Fruit fly (Drosophila melanogaster) whole organism, embryonic: ENCODE data around the gene cyr.

Source experiments
- Ada2b ChIP-seq: fragments of 200-800 bp; sonication (Bioruptor generic); IDR thresholded peaks from 2 replicates; pipeline ENCODE4 v1.3.6; 2022; ENCODE audit warnings: missing biosample characterization, missing genetic modification characterization
- BEAF-32 ChIP-seq: fragments of 200-800 bp; sonication (Bioruptor generic); optimal IDR thresholded peaks from 3 replicates; lab custom pipeline; 2017; ENCODE audit warnings: missing biosample characterization, missing genetic modification characterization, mild to moderate bottlenecking, moderate library complexity, missing genetic modification reagents
- CG10147 ChIP-seq: fragments of 200-800 bp; sonication (Bioruptor generic); optimal IDR thresholded peaks from 2 replicates; lab custom pipeline; 2019; ENCODE audit warnings: missing biosample characterization, mild to moderate bottlenecking, missing genetic modification characterization, moderate library complexity
- CG10959 ChIP-seq: fragments of 200-800 bp; sonication (Bioruptor generic); IDR thresholded peaks from 2 replicates; pipeline ENCODE4 v1.3.6; 2022; ENCODE audit warnings: missing biosample characterization, missing genetic modification characterization
- CG10979 ChIP-seq: fragments of 200-800 bp; sonication (Bioruptor generic); optimal IDR thresholded peaks from 2 replicates; lab custom pipeline; 2018; ENCODE audit warnings: missing biosample characterization, mild to moderate bottlenecking, missing genetic modification characterization, moderate library complexity
- CG11093 ChIP-seq: fragments of 200-800 bp; sonication (Bioruptor generic); IDR thresholded peaks from 3 replicates; pipeline ENCODE4 v1.3.6; 2022; ENCODE audit warnings: missing biosample characterization, missing genetic modification characterization
- CG11696 ChIP-seq: fragments of 200-800 bp; sonication (Bioruptor generic); IDR thresholded peaks from 2 replicates; pipeline ENCODE4 v1.3.6; 2022; ENCODE audit warnings: missing biosample characterization, missing genetic modification characterization
- CG13123 ChIP-seq: fragments of 200-800 bp; sonication (Bioruptor generic); optimal IDR thresholded peaks from 2 replicates; lab custom pipeline; 2016; ENCODE audit warnings: missing biosample characterization, missing genetic modification characterization
- CG13775 ChIP-seq: fragments of 200-800 bp; sonication (Bioruptor generic); optimal IDR thresholded peaks from 3 replicates; lab custom pipeline; 2017; ENCODE audit warnings: missing biosample characterization, mild to moderate bottlenecking, missing genetic modification characterization
- CG15696 ChIP-seq: fragments of 200-800 bp; sonication (Bioruptor generic); optimal IDR thresholded peaks from 2 replicates; lab custom pipeline; 2019; ENCODE audit warnings: missing biosample characterization, mild to moderate bottlenecking, missing genetic modification characterization, moderate library complexity
- CG18619 ChIP-seq: fragments of 200-800 bp; sonication (Bioruptor generic); optimal IDR thresholded peaks from 3 replicates; lab custom pipeline; 2017; ENCODE audit warnings: missing biosample characterization, mild to moderate bottlenecking, missing genetic modification characterization
- CG2129 ChIP-seq: fragments of 200-800 bp; sonication (Bioruptor generic); IDR thresholded peaks from 2 replicates; pipeline ENCODE4 v1.3.6; 2022; ENCODE audit warnings: missing biosample characterization, missing genetic modification characterization; ENCODE audit not compliant: partially characterized antibody
- CG2678 ChIP-seq: fragments of 200-800 bp; sonication (Bioruptor generic); optimal IDR thresholded peaks from 3 replicates; lab custom pipeline; 2019; ENCODE audit warnings: missing biosample characterization, mild to moderate bottlenecking, missing genetic modification characterization, moderate library complexity
- CG2875 ChIP-seq: fragments of 200-800 bp; sonication (Bioruptor generic); optimal IDR thresholded peaks from 2 replicates; lab custom pipeline; 2017; ENCODE audit warnings: missing biosample characterization, mild to moderate bottlenecking, missing genetic modification characterization, missing genetic modification reagents
- CG30431 ChIP-seq: fragments of 200-800 bp; sonication (Bioruptor generic); optimal IDR thresholded peaks from 2 replicates; lab custom pipeline; 2017; ENCODE audit warnings: missing biosample characterization, missing genetic modification characterization
- CG34376 ChIP-seq: fragments of 200-800 bp; sonication (Bioruptor generic); optimal IDR thresholded peaks from 2 replicates; lab custom pipeline; 2018; ENCODE audit warnings: missing biosample characterization, mild to moderate bottlenecking, missing genetic modification characterization
- CG4404 ChIP-seq: fragments of 200-800 bp; sonication (Bioruptor generic); IDR thresholded peaks from 2 replicates; pipeline ENCODE4 v1.3.6; 2022; ENCODE audit warnings: missing biosample characterization, missing genetic modification characterization
- CG4730 ChIP-seq: fragments of 200-800 bp; sonication (Bioruptor generic); IDR thresholded peaks from 2 replicates; pipeline ENCODE4 v1.3.6; 2022; ENCODE audit warnings: missing biosample characterization, missing genetic modification characterization
- CG6791 ChIP-seq: fragments of 200-800 bp; sonication (Bioruptor generic); IDR thresholded peaks from 3 replicates; pipeline ENCODE4 v1.3.6; 2022; ENCODE audit warnings: missing biosample characterization, missing genetic modification characterization; ENCODE audit not compliant: partially characterized antibody
- CG7357 ChIP-seq: fragments of 200-800 bp; sonication (Bioruptor generic); IDR thresholded peaks from 3 replicates; pipeline ENCODE4 v1.3.6; 2022; ENCODE audit warnings: missing biosample characterization, missing genetic modification characterization
- CG7372 ChIP-seq: fragments of 200-800 bp; sonication (Bioruptor generic); IDR thresholded peaks from 2 replicates; pipeline ENCODE4 v1.3.6; 2022; ENCODE audit warnings: missing biosample characterization, missing genetic modification characterization
- CG7745 ChIP-seq: fragments of 200-800 bp; sonication (Bioruptor generic); optimal IDR thresholded peaks from 2 replicates; lab custom pipeline; 2018; ENCODE audit warnings: missing biosample characterization, mild to moderate bottlenecking, missing genetic modification characterization, moderate library complexity
- CG8089 ChIP-seq: fragments of 200-800 bp; sonication (Bioruptor generic); optimal IDR thresholded peaks from 3 replicates; lab custom pipeline; 2016; ENCODE audit warnings: missing biosample characterization, missing genetic modification characterization
- CG8944 ChIP-seq: fragments of 200-800 bp; sonication (Bioruptor generic); optimal IDR thresholded peaks from 3 replicates; lab custom pipeline; 2016; ENCODE audit warnings: missing biosample characterization, missing genetic modification characterization
- CG9932 ChIP-seq: fragments of 200-800 bp; sonication (Bioruptor generic); IDR thresholded peaks from 2 replicates; pipeline ENCODE4 v1.3.6; 2022; ENCODE audit warnings: missing biosample characterization, missing genetic modification characterization
- Dad ChIP-seq: fragments of 200-800 bp; sonication (Bioruptor generic); optimal IDR thresholded peaks from 3 replicates; lab custom pipeline; 2016; ENCODE audit warnings: missing biosample characterization, missing genetic modification characterization
- Drgx ChIP-seq: fragments of 200-800 bp; sonication (Bioruptor generic); IDR thresholded peaks from 2 replicates; pipeline ENCODE4 v1.3.6; 2022; ENCODE audit warnings: missing biosample characterization, missing genetic modification characterization
- Fer1 ChIP-seq: fragments of 200-800 bp; sonication (Bioruptor generic); optimal IDR thresholded peaks from 2 replicates; lab custom pipeline; 2017; ENCODE audit warnings: missing biosample characterization, mild to moderate bottlenecking, missing genetic modification characterization
- Hey ChIP-seq: fragments of 200-800 bp; sonication (Bioruptor generic); optimal IDR thresholded peaks from 3 replicates; lab custom pipeline; 2018; ENCODE audit warnings: missing biosample characterization, mild to moderate bottlenecking, missing genetic modification characterization
- Hr39 ChIP-seq: fragments of >200 bp; optimal IDR thresholded peaks from 2 replicates; lab custom pipeline; 2017
- Med ChIP-seq: fragments of 200-800 bp; sonication (Bioruptor generic); peaks from one replicate; lab custom pipeline; 2016; ENCODE audit warnings: missing biosample characterization, missing genetic modification characterization, mild to moderate bottlenecking, inconsistent platforms, moderate library complexity
- Oli ChIP-seq: fragments of 200-800 bp; sonication (Bioruptor generic); optimal IDR thresholded peaks from 2 replicates; lab custom pipeline; 2018; ENCODE audit warnings: missing biosample characterization, mild to moderate bottlenecking, missing genetic modification characterization, moderate library complexity
- Scr ChIP-seq: fragments of 200-800 bp; sonication (Bioruptor generic); IDR thresholded peaks from 2 replicates; pipeline ENCODE4 v1.3.6; 2022; ENCODE audit warnings: missing biosample characterization, missing genetic modification characterization; ENCODE audit not compliant: partially characterized antibody
- Xrp1 ChIP-seq: fragments of 200-800 bp; sonication (Bioruptor generic); IDR thresholded peaks from 2 replicates; pipeline ENCODE4 v1.3.6; 2022; ENCODE audit warnings: missing biosample characterization, missing genetic modification characterization
- abd-A ChIP-seq: fragments of 200-800 bp; sonication (Bioruptor generic); optimal IDR thresholded peaks from 3 replicates; lab custom pipeline; 2019; ENCODE audit warnings: missing biosample characterization, mild to moderate bottlenecking, missing genetic modification characterization, moderate library complexity
- bsh ChIP-seq, 2 experiments: fragments of 200-800 bp; sonication (Bioruptor generic); optimal IDR thresholded peaks; 2 replicates each; lab custom pipeline; 2017 to 2018; ENCODE audit warnings: mild to moderate bottlenecking in 2 of 2, missing biosample characterization in 2 of 2, missing genetic modification characterization in 2 of 2, moderate library complexity in 1 of 2
- chn ChIP-seq: fragments of 200-800 bp; sonication (Bioruptor generic); optimal IDR thresholded peaks from 2 replicates; lab custom pipeline; 2016; ENCODE audit warnings: missing biosample characterization, missing genetic modification characterization
- crp ChIP-seq, 2 experiments: fragments of 200-800 bp; sonication (Bioruptor generic); optimal IDR thresholded peaks; 2 replicates in 1 of 2; 3 replicates in 1 of 2; lab custom pipeline; 2017; ENCODE audit warnings: missing biosample characterization in 2 of 2, missing genetic modification characterization in 2 of 2, mild to moderate bottlenecking in 1 of 2, moderate library complexity in 1 of 2
- dimm ChIP-seq: fragments of 200-800 bp; sonication (Bioruptor generic); IDR thresholded peaks from 2 replicates; pipeline ENCODE4 v1.3.6; 2022; ENCODE audit warnings: missing biosample characterization, missing genetic modification characterization
- ems ChIP-seq: fragments of 200-800 bp; sonication (Bioruptor generic); optimal IDR thresholded peaks from 3 replicates; lab custom pipeline; 2016; ENCODE audit warnings: missing biosample characterization, missing genetic modification characterization
- fd64A ChIP-seq: fragments of 200-800 bp; sonication (Bioruptor generic); optimal IDR thresholded peaks from 3 replicates; lab custom pipeline; 2018; ENCODE audit warnings: missing biosample characterization, mild to moderate bottlenecking, missing genetic modification characterization
- gcm ChIP-seq: fragments of 200-800 bp; sonication (Bioruptor generic); optimal IDR thresholded peaks from 2 replicates; lab custom pipeline; 2019; ENCODE audit warnings: missing biosample characterization, mild to moderate bottlenecking, missing genetic modification characterization, moderate library complexity
- ind ChIP-seq: fragments of 200-800 bp; sonication (Bioruptor generic); optimal IDR thresholded peaks from 3 replicates; lab custom pipeline; 2016; ENCODE audit warnings: missing biosample characterization, missing genetic modification characterization
- pnt ChIP-seq: fragments of 200-800 bp; sonication (Bioruptor generic); optimal IDR thresholded peaks from 3 replicates; lab custom pipeline; 2016; ENCODE audit warnings: missing biosample characterization, missing genetic modification characterization
- tap ChIP-seq: fragments of 200-800 bp; optimal IDR thresholded peaks from 3 replicates; lab custom pipeline; 2019; ENCODE audit warnings: missing biosample characterization, mild to moderate bottlenecking, missing genetic modification characterization, moderate library complexity
- tio ChIP-seq: fragments of 200-800 bp; sonication (Bioruptor generic); optimal IDR thresholded peaks from 2 replicates; lab custom pipeline; 2017; ENCODE audit warnings: missing biosample characterization, missing genetic modification characterization, inconsistent platforms
- tx ChIP-seq: fragments of 200-800 bp; sonication (Bioruptor generic); optimal IDR thresholded peaks from 2 replicates; lab custom pipeline; 2016; ENCODE audit warnings: missing biosample characterization, missing genetic modification characterization
- vnd ChIP-seq: fragments of 200-800 bp; sonication (Bioruptor generic); IDR thresholded peaks from 3 replicates; pipeline ENCODE4 v1.3.6; 2022; ENCODE audit warnings: missing biosample characterization, missing genetic modification characterization; ENCODE audit not compliant: partially characterized antibody
- wor ChIP-seq: fragments of 200-800 bp; sonication (Bioruptor generic); IDR thresholded peaks from 2 replicates; pipeline ENCODE4 v1.3.6; 2022; ENCODE audit warnings: missing biosample characterization, missing genetic modification characterization

The cyr gene

DNA sequence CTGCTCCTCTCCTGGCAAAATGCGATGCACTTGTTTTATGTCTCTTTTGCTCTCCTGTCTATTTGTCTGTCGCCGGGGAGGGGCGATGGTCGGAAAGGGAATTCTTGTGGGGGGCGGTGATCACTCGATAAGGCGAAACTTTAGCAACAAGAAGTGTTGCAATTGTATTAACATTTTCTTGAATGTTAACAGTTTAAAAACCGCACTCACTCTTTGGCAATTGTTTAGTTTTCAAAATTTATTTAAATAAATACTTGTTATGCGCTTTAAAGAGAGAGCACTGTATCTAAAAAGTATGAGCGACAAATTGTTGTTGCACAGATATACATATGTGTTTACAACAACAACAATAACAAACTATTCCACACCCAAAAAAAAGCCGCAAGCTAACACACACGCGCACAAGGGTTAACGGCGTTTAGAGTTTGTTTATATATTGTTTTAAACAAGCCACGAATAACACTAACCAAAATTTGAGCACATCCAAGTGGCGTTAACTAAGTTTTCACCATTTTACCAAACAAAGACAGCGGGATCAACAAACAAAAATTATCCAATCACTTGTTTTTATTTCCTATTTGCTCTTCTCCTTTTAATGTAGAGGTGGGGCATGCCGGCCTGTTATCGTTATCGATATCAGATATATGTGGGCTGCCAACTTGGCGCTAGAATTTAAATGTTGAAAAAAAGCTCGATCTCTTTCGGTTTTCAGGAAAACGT lies 33.9 kb downstream of the cyr start, which contains the start of gene CG2258 (continued):
- TF ChIP-seq CG34376 (GFP tag; lab: Kevin White, UChicago), result peak; percentile 40
- TF ChIP-seq CG10959, result peak; percentile 58
- peak; percentile 85 for TF ChIP-seq CG2678 (tag; lab: Kevin White, UChicago)
- peak; percentile 74 for TF ChIP-seq CG4730 (GFP tag; lab: Robert Waterston, UW)
- TF ChIP-seq Ada2b (GFP tag; lab: Robert Waterston, UW), result peak; percentile 92
- TF ChIP-seq CG8944 (GFP tag; lab: Kevin White, UChicago), result peak; percentile 71
- TF ChIP-seq CG11093 (GFP tag; lab: Robert Waterston, UW), result peak; percentile 72; the same call in 2 of the 3 replicates
- TF ChIP-seq CG8089 (GFP tag; lab: Kevin White, UChicago), result peak; percentile 46
- peak; percentile 65 for TF ChIP-seq CG30431 (GFP tag; lab: Kevin White, UChicago)
- peak; percentile 70 for TF ChIP-seq gcm
- TF ChIP-seq bsh (GFP tag; optimal IDR thresholded peaks at IDR 0.05; lab: Kevin White, UChicago), result peak; percentile 87 to 94
- TF ChIP-seq Med, result peak; percentile 95
- TF ChIP-seq CG6791 (GFP tag; lab: Robert Waterston, UW), result no peak
- peak; percentile 75 for TF ChIP-seq CG10147 (GFP tag; lab: Kevin White, UChicago)
- peak; percentile 89 for TF ChIP-seq CG10979 (tag; lab: Kevin White, UChicago)
- no peak for TF ChIP-seq abd-A (tag; lab: Kevin White, UChicago)
- peak; percentile 70 for TF ChIP-seq CG11696 (GFP tag; lab: Robert Waterston, UW)
- peak; percentile 79 for TF ChIP-seq CG9932 (GFP tag; lab: Robert Waterston, UW)
- TF ChIP-seq CG18619 (GFP tag; lab: Kevin White, UChicago), result peak; percentile 66
- peak; percentile 71 for TF ChIP-seq tio (GFP tag; lab: Kevin White, UChicago)
- peak; percentile 74 for TF ChIP-seq CG7372 (GFP tag; lab: Robert Waterston, UW)
- TF ChIP-seq Xrp1 (GFP tag; lab: Robert Waterston, UW), result peak; percentile 86
- TF ChIP-seq wor (GFP tag; lab: Robert Waterston, UW), result peak; percentile 81
- peak; percentile 53 for TF ChIP-seq CG13775 (GFP tag; lab: Kevin White, UChicago)
- peak; percentile 91 for TF ChIP-seq tap (tag; lab: Kevin White, UChicago)
- TF ChIP-seq CG7357 (GFP tag; lab: Robert Waterston, UW), result peak; percentile 60; the same call in 1 of the 3 replicates
- peak; percentile 87 for TF ChIP-seq ind (GFP tag; lab: Kevin White, UChicago)
- peak; percentile 83 for TF ChIP-seq Fer1 (GFP tag; lab: Kevin White, UChicago)
- TF ChIP-seq Oli (tag; lab: Kevin White, UChicago), result peak; percentile 88
- TF ChIP-seq BEAF-32 (GFP tag; lab: Kevin White, UChicago), result peak; percentile 22
- no peak for TF ChIP-seq Dad (GFP tag; lab: Kevin White, UChicago)
- TF ChIP-seq CG7745 (tag; lab: Kevin White, UChicago), result no peak
- peak; percentile 49 for TF ChIP-seq Scr (GFP tag; lab: Robert Waterston, UW)
- peak; percentile 62 for TF ChIP-seq tx (GFP tag; lab: Kevin White, UChicago)
- TF ChIP-seq CG4404, result peak; percentile 61
- TF ChIP-seq CG2875 (GFP tag; lab: Kevin White, UChicago), result peak; percentile 84
- TF ChIP-seq CG2129 (GFP tag; lab: Robert Waterston, UW), result no peak
- TF ChIP-seq crp (GFP tag; optimal IDR thresholded peaks at IDR 0.05; lab: Kevin White, UChicago), result peak in 1 of 2 experiments; percentile 12
- peak; percentile 51 for TF ChIP-seq CG15696 (tag; lab: Kevin White, UChicago)
- TF ChIP-seq Drgx (GFP tag; lab: Robert Waterston, UW), result peak; percentile 96
- peak; percentile 48 for TF ChIP-seq Hey
- peak; percentile 70 for TF ChIP-seq fd64A (GFP tag; lab: Kevin White, UChicago)
- TF ChIP-seq CG13123 (GFP tag; lab: Kevin White, UChicago), result peak; percentile 35
- TF ChIP-seq dimm (GFP tag; lab: Robert Waterston, UW), result peak; percentile 73
- peak; percentile 73 for TF ChIP-seq ems (GFP tag; lab: Kevin White, UChicago)
- peak; percentile 77 for TF ChIP-seq chn (GFP tag; lab: Kevin White, UChicago)
- TF ChIP-seq vnd (GFP tag; lab: Robert Waterston, UW), result no peak
- no peak for TF ChIP-seq pnt (GFP tag; lab: Kevin White, UChicago)
- no peak for TF ChIP-seq Hr39
